Fruit fly (Drosophila melanogaster): ENCODE results near the gene Eig71Eb.

DNA sequence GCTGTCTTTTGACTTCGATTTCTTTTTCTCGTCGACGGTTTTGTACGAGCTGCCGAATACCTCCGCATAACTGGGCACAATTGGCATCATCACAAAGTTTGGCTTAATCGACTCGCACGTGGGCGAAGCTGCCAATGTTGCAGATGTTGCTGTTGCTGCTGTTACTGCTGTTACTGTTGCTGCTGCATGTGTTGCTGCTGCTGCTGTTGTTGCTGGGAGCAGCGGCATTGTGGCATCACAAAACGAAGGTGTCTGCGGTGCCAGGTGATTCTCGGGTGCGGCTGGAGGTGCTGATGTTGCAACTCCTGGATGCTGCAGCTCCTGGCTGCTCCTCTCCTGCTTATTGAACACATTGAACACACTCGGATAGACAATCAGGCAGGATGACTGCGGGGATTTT is 48.2 kb downstream of the Eig71Eb start:
- TF ChIP-seq Dfd (GFP tag; optimal IDR thresholded peaks at IDR 0.05) (no peak), h (optimal IDR thresholded peaks at IDR 0.05) (no peak)

Measured in whole organism, embryonic.